Worm (Caenorhabditis elegans) whole organism, L4/young adult: ENCODE data around the gene F36F12.2.

ENCODE experiments used
- W03F9.2 ChIP-seq: fragments of 150-350 bp; optimal IDR thresholded peaks from 2 replicates; lab custom pipeline; 2014; ENCODE audit warnings: missing biosample characterization, missing genetic modification characterization
- dao-5 ChIP-seq: sonication (generic microtip); optimal IDR thresholded peaks from 2 replicates; lab custom pipeline; 2016; ENCODE audit warnings: missing genotype, missing genetic modification characterization, moderate library complexity, missing compliant biosample characterization
- him-1 ChIP-seq: sonication (generic microtip); optimal IDR thresholded peaks from 2 replicates; lab custom pipeline; 2016; ENCODE audit warnings: missing genotype, missing genetic modification reagents, missing genetic modification characterization, missing compliant biosample characterization

The F36F12.2 gene

ce11 chrV:2072807-2073206 is 22.3 kb downstream of the F36F12.2 start, which contains the start of gene Y40B10A.9:
Gene Y40B10A.9, minus strand, starts transcription at chrV:2072907.
- TF ChIP-seq him-1 (tag; lab: Kevin White, UChicago) (no peak), dao-5 (tag; lab: Kevin White, UChicago) (no peak)

ce11 chrV:2068728-2069443 is 26.2 kb downstream of the F36F12.2 start:
- no peak for TF ChIP-seq him-1 (tag; lab: Kevin White, UChicago)
- TF ChIP-seq dao-5 (tag; lab: Kevin White, UChicago): no peak
- TF ChIP-seq W03F9.2: no peak

ce11 chrV:2067985-2068499 is 27.1 kb downstream of the F36F12.2 start, which contains the start of gene lbp-9:
Gene lbp-9, plus strand, starts transcription at chrV:2068449.
- no peak for TF ChIP-seq dao-5 (tag; lab: Kevin White, UChicago)
- TF ChIP-seq him-1 (tag; lab: Kevin White, UChicago): no peak
- no peak for TF ChIP-seq W03F9.2

ce11 chrV:2067419-2067818 is 27.7 kb downstream of the F36F12.2 start:
- no peak for TF ChIP-seq dao-5 (tag; lab: Kevin White, UChicago)
- peak; percentile 44 for TF ChIP-seq W03F9.2
- no peak for TF ChIP-seq him-1 (tag; lab: Kevin White, UChicago)

ce11 chrV:2066780-2067179 is 28.3 kb downstream of the F36F12.2 start, which contains the start of gene nhr-86:
Gene nhr-86, minus strand, starts transcription at chrV:2066850.
- TF ChIP-seq W03F9.2 (no peak), him-1 (tag; lab: Kevin White, UChicago) (no peak), dao-5 (tag; lab: Kevin White, UChicago) (no peak)

- TF ChIP-seq him-1 (tag; lab: Kevin White, UChicago) (no peak), dao-5 (tag; lab: Kevin White, UChicago) (no peak), W03F9.2 (no peak)
These were observed 37.8 kb downstream of the F36F12.2 start, which contains the start of gene comt-3 for ce11 chrV:2057324-2057723. Gene comt-3, plus strand, starts transcription at chrV:2057537.

ce11 chrV:2055765-2056504 is 39.2 kb downstream of the F36F12.2 start:
- TF ChIP-seq dao-5 (tag; lab: Kevin White, UChicago): no peak
- no peak for TF ChIP-seq W03F9.2
- no peak for TF ChIP-seq him-1 (tag; lab: Kevin White, UChicago)

- TF ChIP-seq dao-5 (tag; lab: Kevin White, UChicago) (no peak), him-1 (tag; lab: Kevin White, UChicago) (no peak), W03F9.2 (no peak)
These were observed 40.9 kb downstream of the F36F12.2 start for ce11 chrV:2054254-2054653.

- TF ChIP-seq him-1 (tag; lab: Kevin White, UChicago) (no peak), W03F9.2 (no peak), dao-5 (tag; lab: Kevin White, UChicago) (no peak)
These were observed 41.6 kb downstream of the F36F12.2 start, which contains the start of gene comt-5 for ce11 chrV:2053509-2053908. Gene comt-5, minus strand, starts transcription at chrV:2053609.

- TF ChIP-seq him-1 (tag; lab: Kevin White, UChicago) (no peak), dao-5 (tag; lab: Kevin White, UChicago) (no peak), W03F9.2 (no peak)
These were observed 43.6 kb downstream of the F36F12.2 start, which contains the start of gene Y40B10A.11 for ce11 chrV:2051507-2051906. Gene Y40B10A.11, minus strand, starts transcription at chrV:2051607.

ce11 chrV:2050790-2051189 is 44.3 kb downstream of the F36F12.2 start:
- TF ChIP-seq him-1 (tag; lab: Kevin White, UChicago) (no peak), dao-5 (tag; lab: Kevin White, UChicago) (no peak), W03F9.2 (no peak)

- TF ChIP-seq him-1 (tag; lab: Kevin White, UChicago) (no peak), W03F9.2 (no peak), dao-5 (tag; lab: Kevin White, UChicago) (no peak)
These were observed 45.0 kb downstream of the F36F12.2 start, which contains the start of gene comt-4 for ce11 chrV:2050136-2050535. Gene comt-4, minus strand, starts transcription at chrV:2050185.

- TF ChIP-seq dao-5 (tag; lab: Kevin White, UChicago) (no peak), W03F9.2 (no peak), him-1 (tag; lab: Kevin White, UChicago) (no peak)
These were observed 49.1 kb downstream of the F36F12.2 start, which contains the start of gene Y40B10A.5 for ce11 chrV:2045956-2046355. Gene Y40B10A.5, minus strand, starts transcription at chrV:2046056.
